Fruit fly (Drosophila melanogaster) whole organism, embryonic: Measurements from ENCODE around the gene CG32161.

ENCODE experiments used
- Antp ChIP-seq: fragments of 200-800 bp; sonication (Bioruptor generic); optimal IDR thresholded peaks from 3 replicates; lab custom pipeline; 2016; ENCODE audit warnings: missing biosample characterization, missing genetic modification characterization
- Atf6 ChIP-seq: fragments of 200-800 bp; sonication (Bioruptor generic); IDR thresholded peaks from 2 replicates; pipeline ENCODE4 v1.3.6; 2022; ENCODE audit warnings: missing biosample characterization, missing genetic modification characterization
- Bteb2 ChIP-seq: fragments of 200-800 bp; sonication (Bioruptor generic); optimal IDR thresholded peaks from 2 replicates; lab custom pipeline; 2016; ENCODE audit warnings: missing biosample characterization, missing genetic modification characterization
- CG10431 ChIP-seq: fragments of 200-800 bp; sonication (Bioruptor generic); optimal IDR thresholded peaks from 3 replicates; lab custom pipeline; 2018; ENCODE audit warnings: missing biosample characterization, mild to moderate bottlenecking, missing genetic modification characterization
- CG11456 ChIP-seq: fragments of 200-800 bp; sonication (Bioruptor generic); IDR thresholded peaks from 3 replicates; pipeline ENCODE4 v1.3.6; 2022; ENCODE audit warnings: missing biosample characterization, missing genetic modification characterization
- CG11560 ChIP-seq: fragments of 200-800 bp; sonication (Bioruptor generic); IDR thresholded peaks from 3 replicates; pipeline ENCODE4 v1.3.6; 2022; ENCODE audit warnings: missing biosample characterization, missing genetic modification characterization
- CG12155 ChIP-seq: fragments of 200-800 bp; sonication (Bioruptor generic); optimal IDR thresholded peaks from 3 replicates; lab custom pipeline; 2016; ENCODE audit warnings: missing biosample characterization, missing genetic modification characterization
- CG12744 ChIP-seq: fragments of 200-800 bp; sonication (Bioruptor generic); optimal IDR thresholded peaks from 2 replicates; lab custom pipeline; 2016; ENCODE audit warnings: missing biosample characterization, missing genetic modification characterization
- CG13296 ChIP-seq: fragments of 200-800 bp; sonication (Bioruptor generic); optimal IDR thresholded peaks from 3 replicates; lab custom pipeline; 2018; ENCODE audit warnings: missing biosample characterization, mild to moderate bottlenecking, missing genetic modification characterization
- CG14014 ChIP-seq: fragments of 200-800 bp; sonication (Bioruptor generic); IDR thresholded peaks from 2 replicates; pipeline ENCODE4 v1.3.6; 2022; ENCODE audit warnings: missing biosample characterization, missing genetic modification characterization
- CG14965 ChIP-seq: fragments of 200-800 bp; sonication (Bioruptor generic); optimal IDR thresholded peaks from 2 replicates; lab custom pipeline; 2016; ENCODE audit warnings: missing biosample characterization, missing genetic modification characterization, borderline replicate concordance
- CG15479 ChIP-seq: fragments of 200-800 bp; sonication (Bioruptor generic); optimal IDR thresholded peaks from 3 replicates; lab custom pipeline; 2019; ENCODE audit warnings: missing biosample characterization, mild to moderate bottlenecking, missing genetic modification characterization, moderate library complexity
- CG15514 ChIP-seq: fragments of 200-800 bp; sonication (Bioruptor generic); optimal IDR thresholded peaks from 3 replicates; lab custom pipeline; 2017; ENCODE audit warnings: missing biosample characterization, missing genetic modification characterization, mild to moderate bottlenecking, moderate library complexity, missing genetic modification reagents
- CG2199 ChIP-seq: fragments of 200-800 bp; sonication (Bioruptor generic); IDR thresholded peaks from 3 replicates; pipeline ENCODE4 v1.3.6; 2022; ENCODE audit warnings: missing biosample characterization, missing genetic modification characterization
- CG34224 ChIP-seq: fragments of 200-800 bp; sonication (Bioruptor generic); IDR thresholded peaks from 3 replicates; pipeline ENCODE4 v1.3.6; 2022; ENCODE audit warnings: missing biosample characterization, missing genetic modification characterization; ENCODE audit not compliant: partially characterized antibody
- CG34422 ChIP-seq: fragments of 200-800 bp; sonication (Bioruptor generic); IDR thresholded peaks from 3 replicates; pipeline ENCODE4 v1.3.6; 2022; ENCODE audit warnings: missing biosample characterization, missing genetic modification characterization
- CG3726 ChIP-seq: fragments of 200-800 bp; sonication (Bioruptor generic); IDR thresholded peaks from 3 replicates; pipeline ENCODE4, ENCODE4 v1.3.6; 2022; ENCODE audit warnings: missing biosample characterization, missing genetic modification characterization
- CG4360 ChIP-seq: fragments of 200-800 bp; sonication (Bioruptor generic); IDR thresholded peaks from 2 replicates; pipeline ENCODE4 v1.3.6; 2022; ENCODE audit warnings: missing biosample characterization, missing genetic modification characterization
- CG4820 ChIP-seq: fragments of 200-800 bp; sonication (Bioruptor generic); optimal IDR thresholded peaks from 3 replicates; lab custom pipeline; 2016; ENCODE audit warnings: missing biosample characterization, missing genetic modification characterization
- CG9437 ChIP-seq: fragments of 200-800 bp; sonication (Bioruptor generic); optimal IDR thresholded peaks from 2 replicates; lab custom pipeline; 2018; ENCODE audit warnings: missing biosample characterization, mild to moderate bottlenecking, missing genetic modification characterization
- Camta ChIP-seq: fragments of 200-800 bp; sonication (Bioruptor generic); optimal IDR thresholded peaks from 2 replicates; lab custom pipeline; 2016; ENCODE audit warnings: missing biosample characterization, missing genetic modification characterization
- Ets65A ChIP-seq: fragments of 200-800 bp; sonication (Bioruptor generic); peaks from one replicate; lab custom pipeline; 2016; ENCODE audit warnings: missing biosample characterization, missing genetic modification characterization
- Med ChIP-seq: fragments of 200-800 bp; sonication (Bioruptor generic); peaks from one replicate; lab custom pipeline; 2016; ENCODE audit warnings: missing biosample characterization, missing genetic modification characterization, mild to moderate bottlenecking, inconsistent platforms, moderate library complexity
- Nf-YC ChIP-seq: fragments of 200-800 bp; optimal IDR thresholded peaks from 3 replicates; lab custom pipeline; 2019; ENCODE audit warnings: missing biosample characterization, mild to moderate bottlenecking, missing genetic modification characterization, moderate library complexity
- Pdp1 ChIP-seq, 2 experiments: fragments of 200-800 bp; sonication (Bioruptor generic); optimal IDR thresholded peaks; 3 replicates each; lab custom pipeline; 2016; ENCODE audit warnings: missing biosample characterization in 2 of 2, missing genetic modification characterization in 2 of 2, mild to moderate bottlenecking in 1 of 2, moderate library complexity in 1 of 2
- Sox100B ChIP-seq: fragments of 200-800 bp; sonication (Bioruptor generic); optimal IDR thresholded peaks from 3 replicates; lab custom pipeline; 2018; ENCODE audit warnings: missing biosample characterization, mild to moderate bottlenecking, missing genetic modification characterization
- Stat92E ChIP-seq, 3 experiments: fragments of >200 bp in 2 of 3; fragments of 200-800 bp in 1 of 3; sonication (Bioruptor generic) in 1 of 3; optimal IDR thresholded peaks; 2 replicates each; lab custom pipeline; 2017 to 2019; ENCODE audit warnings: missing biosample characterization in 3 of 3, missing genetic modification characterization in 3 of 3, mild to moderate bottlenecking in 1 of 3, moderate library complexity in 1 of 3
- al ChIP-seq: fragments of 200-800 bp; sonication (Bioruptor generic); IDR thresholded peaks from 2 replicates; pipeline ENCODE4 v1.3.6; 2022; ENCODE audit warnings: missing biosample characterization, missing genetic modification characterization
- ato ChIP-seq: fragments of 200-800 bp; sonication (Bioruptor generic); IDR thresholded peaks from 2 replicates; pipeline ENCODE4 v1.3.6; 2022; ENCODE audit warnings: missing biosample characterization, missing genetic modification characterization; ENCODE audit not compliant: partially characterized antibody
- cad ChIP-seq: fragments of >200 bp; optimal IDR thresholded peaks from 2 replicates; lab custom pipeline; 2017; ENCODE audit warnings: missing biosample characterization, missing genetic modification characterization
- cg ChIP-seq: fragments of 200-800 bp; sonication (Bioruptor generic); optimal IDR thresholded peaks from 3 replicates; lab custom pipeline; 2019; ENCODE audit warnings: missing biosample characterization, mild to moderate bottlenecking, missing genetic modification characterization, moderate library complexity
- chinmo ChIP-seq: fragments of 200-800 bp; sonication (Bioruptor generic); IDR thresholded peaks from 4 replicates; pipeline ENCODE4 v1.3.6; 2022; ENCODE audit warnings: missing biosample characterization, missing genetic modification characterization; ENCODE audit not compliant: partially characterized antibody
- crol ChIP-seq: fragments of 200-800 bp; sonication (Bioruptor generic); IDR thresholded peaks from 2 replicates; pipeline ENCODE4 v1.3.6; 2022; ENCODE audit warnings: missing biosample characterization, missing genetic modification characterization
- gcm ChIP-seq: fragments of 200-800 bp; sonication (Bioruptor generic); optimal IDR thresholded peaks from 2 replicates; lab custom pipeline; 2019; ENCODE audit warnings: missing biosample characterization, mild to moderate bottlenecking, missing genetic modification characterization, moderate library complexity
- inv ChIP-seq: fragments of 200-800 bp; sonication (Bioruptor generic); IDR thresholded peaks from 2 replicates; pipeline ENCODE4 v1.3.6; 2022; ENCODE audit warnings: missing biosample characterization, missing genetic modification characterization; ENCODE audit not compliant: partially characterized antibody
- lov ChIP-seq, 2 experiments: fragments of 200-800 bp in 1 of 2; fragments of >200 bp in 1 of 2; sonication (Bioruptor generic) in 1 of 2; IDR thresholded peaks in 1 of 2; optimal IDR thresholded peaks in 1 of 2; 2 replicates in 1 of 2; 3 replicates in 1 of 2; pipeline versions ENCODE4 v1.3.6 to Lab custom; 2017 to 2022; ENCODE audit warnings: missing biosample characterization in 1 of 2, missing genetic modification characterization in 1 of 2
- mirr ChIP-seq: fragments of 200-800 bp; sonication (Bioruptor generic); optimal IDR thresholded peaks from 3 replicates; lab custom pipeline; 2018; ENCODE audit warnings: missing biosample characterization, mild to moderate bottlenecking, missing genetic modification characterization
- nom ChIP-seq: fragments of 200-800 bp; sonication (Bioruptor generic); optimal IDR thresholded peaks from 2 replicates; lab custom pipeline; 2017; ENCODE audit warnings: missing biosample characterization, missing genetic modification characterization, mild to moderate bottlenecking, moderate library complexity, missing genetic modification reagents
- pho ChIP-seq: fragments of 200-800 bp; sonication (Bioruptor generic); optimal IDR thresholded peaks from 2 replicates; lab custom pipeline; 2016; ENCODE audit warnings: missing biosample characterization, missing genetic modification characterization
- prd ChIP-seq, 3 experiments: fragments of >200 bp in 2 of 3; fragments of 200-800 bp in 1 of 3; sonication (Bioruptor generic) in 1 of 3; optimal IDR thresholded peaks in 2 of 3; IDR thresholded peaks in 1 of 3; 2 replicates in 2 of 3; 3 replicates in 1 of 3; pipeline versions ENCODE4 v1.3.6 to Lab custom; 2017 to 2022; ENCODE audit warnings: missing biosample characterization in 1 of 3, missing genetic modification characterization in 1 of 3
- rib ChIP-seq: fragments of 200-800 bp; sonication (Bioruptor generic); IDR thresholded peaks from 2 replicates; pipeline ENCODE4 v1.3.6; 2022; ENCODE audit warnings: missing biosample characterization, missing genetic modification characterization
- ro ChIP-seq: fragments of 200-800 bp; sonication (Bioruptor generic); IDR thresholded peaks from 2 replicates; pipeline ENCODE4 v1.3.6; 2022; ENCODE audit warnings: missing biosample characterization, missing genetic modification characterization
- sens ChIP-seq: fragments of 200-800 bp; sonication (Bioruptor generic); peaks from one replicate; lab custom pipeline; 2016; ENCODE audit warnings: missing biosample characterization, missing genetic modification characterization
- shn ChIP-seq: fragments of 200-800 bp; sonication (Bioruptor generic); optimal IDR thresholded peaks from 3 replicates; lab custom pipeline; 2016; ENCODE audit warnings: missing biosample characterization, missing genetic modification characterization
- sob ChIP-seq: fragments of 200-800 bp; sonication (Bioruptor generic); IDR thresholded peaks from 2 replicates; pipeline ENCODE4 v1.3.6; 2022; ENCODE audit warnings: missing biosample characterization, missing genetic modification characterization
- sug ChIP-seq: fragments of 200-800 bp; optimal IDR thresholded peaks from 2 replicates; lab custom pipeline; 2019; ENCODE audit warnings: missing biosample characterization, mild to moderate bottlenecking, missing genetic modification characterization, moderate library complexity
- trh ChIP-seq: fragments of 200-800 bp; sonication (Bioruptor generic); optimal IDR thresholded peaks from 2 replicates; lab custom pipeline; 2016; ENCODE audit warnings: missing biosample characterization, missing genetic modification characterization
- vvl ChIP-seq: fragments of 200-800 bp; sonication (Bioruptor generic); IDR thresholded peaks from 2 replicates; pipeline ENCODE4 v1.3.6; 2022; ENCODE audit warnings: missing biosample characterization, missing genetic modification characterization
- zen ChIP-seq: fragments of 200-800 bp; sonication (Bioruptor generic); optimal IDR thresholded peaks from 3 replicates; lab custom pipeline; 2018; ENCODE audit warnings: missing biosample characterization, mild to moderate bottlenecking, missing genetic modification characterization, moderate library complexity

Gene CG32161

DNA sequence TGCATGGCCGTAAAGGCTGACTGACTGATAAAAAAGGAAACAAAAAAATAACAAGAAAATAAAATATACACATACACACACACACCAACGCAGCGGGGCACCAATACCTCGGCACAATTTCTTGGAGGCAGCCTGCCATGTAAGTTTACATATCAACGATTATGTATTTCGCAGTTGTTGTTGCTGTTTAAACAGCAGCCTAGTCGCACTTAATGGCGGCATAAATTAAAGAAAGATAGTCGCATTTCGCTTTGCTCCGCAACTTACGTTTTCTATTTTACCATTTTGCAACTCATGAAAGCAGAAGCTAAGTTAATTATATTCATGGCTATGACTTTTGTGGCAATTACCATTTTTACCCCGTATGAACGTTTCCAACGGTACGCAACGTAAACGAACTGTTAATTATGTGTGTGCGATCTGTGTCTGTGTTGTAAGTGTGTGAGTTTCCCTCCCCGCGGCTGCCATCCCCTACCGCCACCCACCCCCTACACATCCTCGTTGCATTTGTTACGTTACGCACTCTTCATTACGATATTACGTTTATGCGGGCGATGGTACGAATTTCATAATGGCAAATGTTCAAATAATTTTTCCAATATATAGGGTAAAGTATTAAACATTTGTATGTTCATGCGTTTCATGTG lies 8.5 kb downstream of the CG32161 start:
- peak; percentile 16 for TF ChIP-seq sens (GFP tag; lab: Kevin White, UChicago)
- no peak for TF ChIP-seq inv (GFP tag; lab: Robert Waterston, UW)
- no peak for TF ChIP-seq zen (tag; lab: Kevin White, UChicago)
- no peak for TF ChIP-seq trh
- peak; percentile 57 for TF ChIP-seq gcm (GFP tag; lab: Kevin White, UChicago)
- TF ChIP-seq Sox100B (GFP tag; lab: Kevin White, UChicago): no peak
- 0 out of 2 replicates have a peak, but pooled peaks have one; percentile 34 for TF ChIP-seq sob
- TF ChIP-seq chinmo: 0 out of 4 replicates have a peak, but pooled peaks have one; percentile 7
- TF ChIP-seq CG4360 (GFP tag; lab: Robert Waterston, UW): 0 out of 2 replicates have a peak, but pooled peaks have one; percentile 35
- TF ChIP-seq CG14014 (GFP tag; lab: Robert Waterston, UW): 0 out of 2 replicates have a peak, but pooled peaks have one; percentile 20
- TF ChIP-seq Antp (GFP tag; lab: Kevin White, UChicago): no peak
- 0 out of 3 replicates have a peak, but pooled peaks have one; percentile 9 for TF ChIP-seq CG2199 (GFP tag; lab: Robert Waterston, UW)
- TF ChIP-seq nom (GFP tag; lab: Kevin White, UChicago): peak; percentile 77
- no peak for TF ChIP-seq mirr
- peak; percentile 50 for TF ChIP-seq CG4820 (GFP tag; lab: Kevin White, UChicago)
- TF ChIP-seq cad (GFP tag; lab: Kevin White, UChicago): no peak
- peak; percentile 62; the same call in 1 of the 2 replicates for TF ChIP-seq vvl
- TF ChIP-seq CG10431 (GFP tag; lab: Kevin White, UChicago): peak; percentile 99
- TF ChIP-seq cg (GFP tag; lab: Kevin White, UChicago): peak; percentile 83
- TF ChIP-seq Med (GFP tag; lab: Kevin White, UChicago): peak; percentile 40
- no peak for TF ChIP-seq Stat92E (GFP tag; optimal IDR thresholded peaks at IDR 0.05; lab: Kevin White, UChicago)
- TF ChIP-seq CG15514: peak; percentile 21
- 0 out of 2 replicates have a peak, but pooled peaks have one; percentile 23 for TF ChIP-seq Atf6 (GFP tag; lab: Robert Waterston, UW)
- TF ChIP-seq crol: peak; percentile 92
- TF ChIP-seq Pdp1 (GFP tag; optimal IDR thresholded peaks at IDR 0.05; lab: Kevin White, UChicago): peak in 1 of 2 experiments; percentile 38
- peak; percentile 28; the same call in 1 of the 3 replicates for TF ChIP-seq CG34224 (GFP tag; lab: Robert Waterston, UW)
- TF ChIP-seq CG9437 (GFP tag; lab: Kevin White, UChicago): peak; percentile 98
- TF ChIP-seq rib: no peak
- TF ChIP-seq, all 482 proteins: peak for 19

DNA sequence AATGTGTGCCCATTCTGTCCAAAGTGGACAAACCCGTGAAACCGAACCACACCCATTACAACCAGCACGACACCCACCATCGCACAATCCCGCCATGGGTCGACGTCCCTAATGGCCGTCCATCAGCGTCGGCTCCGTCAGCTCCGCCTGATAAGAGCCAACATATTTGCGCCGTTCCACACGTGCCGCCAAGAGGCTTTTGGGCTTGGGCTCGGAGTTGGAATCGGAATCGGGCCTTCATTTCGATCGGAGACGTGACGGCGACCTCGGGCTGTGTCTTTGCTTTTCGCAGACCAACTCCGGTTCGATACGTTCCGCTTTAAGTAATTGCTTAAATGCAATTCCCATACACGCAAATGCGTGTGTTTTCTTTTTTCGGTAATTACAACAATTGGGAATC lies 9.3 kb downstream of the CG32161 start:
- no peak for TF ChIP-seq CG11456 (GFP tag; lab: Robert Waterston, UW)
- TF ChIP-seq prd (optimal IDR thresholded peaks at IDR 0.05; lab: Kevin White, UChicago): no peak
- no peak for TF ChIP-seq prd (GFP tag; IDR thresholded peaks at IDR 0.05; lab: Robert Waterston, UW)
- TF ChIP-seq shn (GFP tag; lab: Kevin White, UChicago): no peak
- peak; percentile 14; the same call in 1 of the 3 replicates for TF ChIP-seq CG34422 (GFP tag; lab: Robert Waterston, UW)
- TF ChIP-seq ro (GFP tag; lab: Robert Waterston, UW): no peak
- TF ChIP-seq lov (optimal IDR thresholded peaks at IDR 0.05; lab: Kevin White, UChicago): no peak
- 0 out of 3 replicates have a peak, but pooled peaks have one; percentile 39 for TF ChIP-seq lov (GFP tag; IDR thresholded peaks at IDR 0.05; lab: Robert Waterston, UW)
- no peak for TF ChIP-seq Nf-YC
- no peak for TF ChIP-seq CG13296 (GFP tag; lab: Kevin White, UChicago)
- TF ChIP-seq ato (GFP tag; lab: Robert Waterston, UW): no peak
- no peak for TF ChIP-seq al (GFP tag; lab: Robert Waterston, UW)
- peak; percentile 24 for TF ChIP-seq sug (tag; lab: Kevin White, UChicago)
- TF ChIP-seq CG15479: no peak
- TF ChIP-seq CG11560 (tag; lab: Robert Waterston, UW): no peak
- TF ChIP-seq Camta (GFP tag; lab: Kevin White, UChicago): no peak
- no peak for TF ChIP-seq CG12155 (GFP tag; lab: Kevin White, UChicago)
- no peak for TF ChIP-seq CG3726 (GFP tag; lab: Robert Waterston, UW)
- TF ChIP-seq Bteb2 (GFP tag; lab: Kevin White, UChicago): no peak
- TF ChIP-seq CG14965 (GFP tag; lab: Kevin White, UChicago): no peak
- no peak for TF ChIP-seq pho (GFP tag; lab: Kevin White, UChicago)
- peak; percentile 54 for TF ChIP-seq Ets65A (GFP tag; lab: Kevin White, UChicago)
- TF ChIP-seq CG12744 (GFP tag; lab: Kevin White, UChicago): no peak
